Worm (Caenorhabditis elegans) whole organism, midembryonic: Measurements from ENCODE around the gene srx-2.

Source experiments
- T22C8.4 ChIP-seq: fragments of 200-800 bp; sonication (Bioruptor generic); IDR thresholded peaks from 2 replicates; pipeline ENCODE4 v1.3.6; 2022; ENCODE audit warnings: missing genetic modification characterization, missing compliant biosample characterization
- cog-1 ChIP-seq: sonication (generic microtip); optimal IDR thresholded peaks from 2 replicates; lab custom pipeline; 2016; ENCODE audit warnings: missing genetic modification characterization, missing compliant biosample characterization
- flt-1 ChIP-seq: fragments of 200-800 bp; sonication (Bioruptor generic); IDR thresholded peaks from 2 replicates; pipeline ENCODE4 v1.3.6; 2022; ENCODE audit warnings: missing genetic modification characterization, missing compliant biosample characterization
- klf-2 ChIP-seq: fragments of 200-800 bp; sonication (Bioruptor generic); conservative IDR thresholded peaks from 2 replicates; pipeline ENCODE4 v1.3.6; 2022; ENCODE audit warnings: missing genetic modification reagents, missing genetic modification characterization, missing compliant biosample characterization
- med-1 ChIP-seq: sonication (generic microtip); optimal IDR thresholded peaks from 2 replicates; lab custom pipeline; 2017; ENCODE audit warnings: missing genetic modification characterization, mild to moderate bottlenecking, missing compliant biosample characterization, antibody characterized with exemption, missing genetic modification reagents; ENCODE audit not compliant: insufficient read depth
- ref-1 ChIP-seq: fragments of 200-800 bp; sonication (Bioruptor generic); conservative IDR thresholded peaks from 2 replicates; pipeline ENCODE4 v1.3.6; 2022; ENCODE audit warnings: missing genetic modification reagents, missing genetic modification characterization, missing compliant biosample characterization
- tab-1 ChIP-seq: fragments of 200-800 bp; sonication (Bioruptor generic); IDR thresholded peaks from 2 replicates; pipeline ENCODE4 v1.3.6; 2022; ENCODE audit warnings: missing genetic modification characterization, missing compliant biosample characterization
- ztf-23 ChIP-seq: fragments of 200-800 bp; sonication (Bioruptor generic); IDR thresholded peaks from 2 replicates; pipeline ENCODE4 v1.3.6; 2022; ENCODE audit warnings: missing genetic modification reagents, missing genetic modification characterization, missing compliant biosample characterization
- ztf-29 ChIP-seq: fragments of 200-800 bp; sonication (Bioruptor generic); IDR thresholded peaks from 2 replicates; pipeline ENCODE4 v1.3.6; 2022; ENCODE audit warnings: missing genetic modification reagents, missing genetic modification characterization, missing compliant biosample characterization

The srx-2 gene

ce11 chrV:9015540-9015939 is 6.3 kb downstream of the srx-2 start, which contains the start of gene srt-18:
TSS of gene srt-18 (minus strand) at chrV:9015640.
- TF ChIP-seq T22C8.4 (GFP tag; lab: Robert Waterston, UW), result no peak
- TF ChIP-seq cog-1 (tag; lab: Kevin White, UChicago), result no peak
- TF ChIP-seq klf-2, result no peak
- TF ChIP-seq med-1 (GFP tag; lab: Kevin White, UChicago), result no peak
- no peak for TF ChIP-seq ztf-23 (GFP tag; lab: Robert Waterston, UW)
- no peak for TF ChIP-seq tab-1 (GFP tag; lab: Robert Waterston, UW)
- no peak for TF ChIP-seq ztf-29 (GFP tag; lab: Robert Waterston, UW)
- no peak for TF ChIP-seq ref-1 (GFP tag; lab: Robert Waterston, UW)
- TF ChIP-seq flt-1 (GFP tag; lab: Robert Waterston, UW), result no peak

- TF ChIP-seq T22C8.4 (GFP tag; lab: Robert Waterston, UW) (no peak), tab-1 (GFP tag; lab: Robert Waterston, UW) (no peak), med-1 (GFP tag; lab: Kevin White, UChicago) (no peak), ref-1 (GFP tag; lab: Robert Waterston, UW) (no peak), flt-1 (GFP tag; lab: Robert Waterston, UW) (no peak), cog-1 (tag; lab: Kevin White, UChicago) (no peak), klf-2 (no peak)
These were observed 7.2 kb downstream of the srx-2 start, which contains the start of gene oac-40 for ce11 chrV:9016479-9016878. TSS of gene oac-40 (plus strand) at chrV:9016779.

ce11 chrV:9018871-9019270 is 9.6 kb downstream of the srx-2 start:
- TF ChIP-seq ztf-23 (GFP tag; lab: Robert Waterston, UW) (no peak), tab-1 (GFP tag; lab: Robert Waterston, UW) (no peak), cog-1 (tag; lab: Kevin White, UChicago) (no peak)

DNA sequence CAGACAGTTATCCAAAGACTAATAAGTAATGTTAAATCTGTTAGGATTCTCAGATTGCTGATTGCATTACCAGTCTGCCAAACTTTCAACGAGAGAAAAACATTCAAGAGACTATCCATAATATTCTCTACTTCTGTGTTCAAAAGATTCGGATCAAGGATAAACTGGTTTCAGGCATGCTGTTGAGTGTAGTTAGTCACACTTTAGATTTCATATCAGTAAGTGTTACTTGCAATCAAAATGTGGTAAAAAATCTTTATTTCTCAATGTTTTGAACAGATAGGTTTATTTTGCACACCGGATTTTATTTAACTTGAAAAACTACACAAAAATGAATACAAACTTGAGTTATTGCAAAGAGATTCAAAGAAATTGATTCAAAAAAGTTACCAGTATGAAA is 12.8 kb downstream of the srx-2 start, which contains the start of gene oac-41:
oac-41 (minus strand) TSS at position 101 of the 400 bp plus-strand sequence.
- TF ChIP-seq T22C8.4 (GFP tag; lab: Robert Waterston, UW) (no peak), ztf-29 (GFP tag; lab: Robert Waterston, UW) (no peak), ref-1 (GFP tag; lab: Robert Waterston, UW) (no peak)

DNA sequence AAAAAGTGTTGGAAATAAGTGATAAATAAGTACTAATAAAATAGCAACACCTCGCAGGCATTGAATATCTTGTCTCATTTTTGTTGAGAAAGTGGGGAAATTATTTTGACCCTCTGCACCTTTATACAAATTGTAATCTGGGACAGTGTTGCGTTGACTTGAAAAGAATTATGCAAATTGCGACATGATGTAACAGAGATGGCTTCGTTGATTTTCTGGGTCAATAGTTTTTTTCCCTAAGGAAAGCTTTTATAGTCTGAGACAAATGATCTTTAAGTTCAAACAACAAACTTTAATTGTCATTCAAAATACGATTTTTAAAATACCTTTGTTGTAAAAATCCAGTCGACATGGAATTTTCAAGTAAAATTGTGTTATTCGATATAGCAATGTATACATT is 15.4 kb downstream of the srx-2 start, which contains the start of gene bus-1:
bus-1 (minus strand) TSS at position 101 of the 400 bp plus-strand sequence.
- TF ChIP-seq klf-2 (no peak), ref-1 (GFP tag; lab: Robert Waterston, UW) (no peak), ztf-29 (GFP tag; lab: Robert Waterston, UW) (no peak), flt-1 (GFP tag; lab: Robert Waterston, UW) (no peak), T22C8.4 (GFP tag; lab: Robert Waterston, UW) (no peak), med-1 (GFP tag; lab: Kevin White, UChicago) (no peak), cog-1 (tag; lab: Kevin White, UChicago) (no peak), tab-1 (GFP tag; lab: Robert Waterston, UW) (no peak), ztf-23 (GFP tag; lab: Robert Waterston, UW) (no peak)

ce11 chrV:9030248-9030647 is 21.0 kb downstream of the srx-2 start, which contains the start of gene C25E10.5:
TSS of gene C25E10.5 (plus strand) at chrV:9030548.
- TF ChIP-seq ztf-23 (GFP tag; lab: Robert Waterston, UW) (no peak), klf-2 (no peak), med-1 (GFP tag; lab: Kevin White, UChicago) (no peak), T22C8.4 (GFP tag; lab: Robert Waterston, UW) (no peak), cog-1 (tag; lab: Kevin White, UChicago) (no peak)

DNA sequence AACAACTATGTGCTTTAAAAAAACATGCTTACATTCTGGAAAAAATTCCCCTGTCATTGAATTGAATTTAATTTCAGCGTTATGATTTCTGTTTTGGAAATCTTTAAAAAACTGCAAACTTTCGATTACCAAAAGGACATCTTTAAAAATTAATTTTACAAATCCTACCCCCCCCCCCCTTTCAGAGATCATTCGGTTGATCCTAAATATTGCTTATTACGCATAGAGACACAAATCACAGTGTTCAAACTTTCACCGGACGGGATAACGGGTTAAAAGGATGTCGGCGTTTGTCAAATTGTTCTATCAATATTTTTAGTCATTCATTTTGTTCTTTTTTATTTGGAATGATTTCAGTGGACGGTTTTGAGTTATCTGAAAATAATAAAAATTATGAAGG is 24.0 kb downstream of the srx-2 start, which contains the start of gene C25E10.4:
C25E10.4 (plus strand) TSS at position 301 of the 400 bp plus-strand sequence.
- TF ChIP-seq ztf-23 (GFP tag; lab: Robert Waterston, UW) (no peak), flt-1 (GFP tag; lab: Robert Waterston, UW) (no peak)

ce11 chrV:9035685-9036084 is 26.4 kb downstream of the srx-2 start, which contains the start of gene srsx-34:
TSS of gene srsx-34 (plus strand) at chrV:9035985.
- TF ChIP-seq klf-2 (no peak), T22C8.4 (GFP tag; lab: Robert Waterston, UW) (no peak), flt-1 (GFP tag; lab: Robert Waterston, UW) (no peak), tab-1 (GFP tag; lab: Robert Waterston, UW) (no peak), ztf-23 (GFP tag; lab: Robert Waterston, UW) (no peak), ref-1 (GFP tag; lab: Robert Waterston, UW) (no peak), med-1 (GFP tag; lab: Kevin White, UChicago) (no peak), cog-1 (tag; lab: Kevin White, UChicago) (no peak), ztf-29 (GFP tag; lab: Robert Waterston, UW) (no peak)

ce11 chrV:9041030-9041429 is 31.8 kb downstream of the srx-2 start, which contains the start of gene cyp-33B1:
TSS of gene cyp-33B1 (plus strand) at chrV:9041330.
- TF ChIP-seq ref-1 (GFP tag; lab: Robert Waterston, UW) (no peak), flt-1 (GFP tag; lab: Robert Waterston, UW) (no peak), cog-1 (tag; lab: Kevin White, UChicago) (no peak), T22C8.4 (GFP tag; lab: Robert Waterston, UW) (no peak), ztf-23 (GFP tag; lab: Robert Waterston, UW) (no peak), klf-2 (no peak), ztf-29 (GFP tag; lab: Robert Waterston, UW) (no peak), tab-1 (GFP tag; lab: Robert Waterston, UW) (no peak), med-1 (GFP tag; lab: Kevin White, UChicago) (no peak)

- TF ChIP-seq klf-2 (no peak), ztf-23 (GFP tag; lab: Robert Waterston, UW) (no peak), ref-1 (GFP tag; lab: Robert Waterston, UW) (no peak), tab-1 (GFP tag; lab: Robert Waterston, UW) (no peak), T22C8.4 (GFP tag; lab: Robert Waterston, UW) (no peak)
These were observed 35.6 kb downstream of the srx-2 start, which contains the start of gene nhr-30 for ce11 chrV:9044871-9045270. TSS of gene nhr-30 (plus strand) at chrV:9045171.
